Worm (Caenorhabditis elegans) whole organism, young adult: Measurements from ENCODE around the gene T26H10.2.

Experiments used
- F49E8.2 ChIP-seq: sonication (generic microtip); optimal IDR thresholded peaks from 3 replicates; lab custom pipeline; 2017; ENCODE audit warnings: missing genetic modification characterization, mild to moderate bottlenecking, missing compliant biosample characterization, antibody characterized with exemption, moderate library complexity; ENCODE audit not compliant: insufficient read depth
- F57A8.1 ChIP-seq: fragments of 200-800 bp; sonication (Bioruptor generic); optimal IDR thresholded peaks from 2 replicates; lab custom pipeline; 2018; ENCODE audit warnings: mild to moderate bottlenecking, missing genetic modification characterization, moderate library complexity, missing compliant biosample characterization
- dox-1 ChIP-seq: fragments of 200-800 bp; sonication (Bioruptor generic); IDR thresholded peaks from 2 replicates; pipeline ENCODE4 v1.3.6; 2022; ENCODE audit warnings: missing genetic modification reagents, missing genetic modification characterization, missing compliant biosample characterization
- nhr-90 ChIP-seq: sonication (generic microtip); optimal IDR thresholded peaks from 2 replicates; lab custom pipeline; 2016; ENCODE audit warnings: missing genotype, mild to moderate bottlenecking, missing genetic modification characterization, missing compliant biosample characterization
- rcor-1 ChIP-seq: fragments of 200-800 bp; sonication (Bioruptor generic); IDR thresholded peaks from 2 replicates; pipeline ENCODE4 v1.3.6; 2022; ENCODE audit warnings: missing genetic modification reagents, missing genetic modification characterization, missing compliant biosample characterization

- TF ChIP-seq F57A8.1 (GFP tag; lab: Kevin White, UChicago) (no peak), nhr-90 (tag; lab: Kevin White, UChicago) (no peak), dox-1 (GFP tag; lab: Robert Waterston, UW) (no peak), F49E8.2 (tag; lab: Kevin White, UChicago) (no peak), rcor-1 (GFP tag; lab: Robert Waterston, UW) (no peak)
These were observed 13.4 kb downstream of the T26H10.2 start, which contains the start of the genes K03B8.8 and grl-3 for ce11 chrV:11410902-11411561.
